Worm (Caenorhabditis elegans) whole organism, early embryonic: Measurements from ENCODE around the gene C49G7.10.

ENCODE experiments used
- F13C5.2 ChIP-seq: sonication (generic microtip); optimal IDR thresholded peaks from 2 replicates; lab custom pipeline; 2017; ENCODE audit warnings: mild to moderate bottlenecking, missing genetic modification characterization, inconsistent platforms, missing compliant biosample characterization
- aly-1 ChIP-seq: sonication (generic microtip); optimal IDR thresholded peaks from 2 replicates; lab custom pipeline; 2016; ENCODE audit warnings: missing genetic modification characterization, missing compliant biosample characterization
- ama-1 ChIP-seq: fragments of 150-350 bp; optimal IDR thresholded peaks from 2 replicates; lab custom pipeline; 2014
- ceh-13 ChIP-seq: fragments of 200-800 bp; sonication (Bioruptor generic); optimal IDR thresholded peaks from 2 replicates; lab custom pipeline; 2018; ENCODE audit warnings: mild to moderate bottlenecking, missing genetic modification characterization, missing compliant biosample characterization
- ceh-36 ChIP-seq: sonication (generic microtip); optimal IDR thresholded peaks from 2 replicates; lab custom pipeline; 2016; ENCODE audit warnings: missing genetic modification characterization, inconsistent platforms, missing compliant biosample characterization
- ets-7 ChIP-seq: sonication (generic microtip); optimal IDR thresholded peaks from 2 replicates; lab custom pipeline; 2016; ENCODE audit warnings: missing genotype, missing genetic modification characterization, missing compliant biosample characterization
- flt-1 ChIP-seq: fragments of 200-800 bp; sonication (Bioruptor generic); IDR thresholded peaks from 2 replicates; pipeline ENCODE4 v1.3.6; 2022; ENCODE audit warnings: missing genetic modification characterization, missing compliant biosample characterization
- hmg-4 ChIP-seq: fragments of 200-800 bp; sonication (Bioruptor generic); optimal IDR thresholded peaks from 2 replicates; lab custom pipeline; 2018; ENCODE audit warnings: mild to moderate bottlenecking, missing genetic modification characterization, missing compliant biosample characterization
- hnd-1 ChIP-seq: sonication (generic microtip); optimal IDR thresholded peaks from 2 replicates; lab custom pipeline; 2016; ENCODE audit warnings: missing genetic modification characterization, missing compliant biosample characterization
- pes-1 ChIP-seq: fragments of 200-800 bp; sonication (Bioruptor generic); IDR thresholded peaks from 2 replicates; pipeline ENCODE4 v1.3.6; 2022; ENCODE audit warnings: missing genetic modification reagents, missing genetic modification characterization, missing compliant biosample characterization
- tbx-11 ChIP-seq: fragments of 200-800 bp; sonication (Bioruptor generic); IDR thresholded peaks from 2 replicates; pipeline ENCODE4 v1.3.6; 2022; ENCODE audit warnings: missing genetic modification characterization, missing compliant biosample characterization
- tbx-37 ChIP-seq: fragments of 200-800 bp; sonication (Bioruptor generic); conservative IDR thresholded peaks from 2 replicates; pipeline ENCODE4 v1.3.6; 2022; ENCODE audit warnings: missing genetic modification reagents, missing genetic modification characterization, missing compliant biosample characterization
- tra-4 ChIP-seq: sonication (generic microtip); optimal IDR thresholded peaks from 2 replicates; lab custom pipeline; 2017; ENCODE audit warnings: missing genetic modification characterization, missing compliant biosample characterization

- TF ChIP-seq pes-1 (no peak), tra-4 (no peak), tbx-37 (no peak), hnd-1 (tag; lab: Kevin White, UChicago) (no peak), ceh-36 (tag; lab: Kevin White, UChicago) (no peak), ama-1 (lab: Kevin White, UChicago) (no peak), flt-1 (GFP tag; lab: Robert Waterston, UW) (no peak), ceh-13 (GFP tag; lab: Kevin White, UChicago) (no peak), aly-1 (no peak), hmg-4 (GFP tag; lab: Kevin White, UChicago) (no peak), ets-7 (tag; lab: Kevin White, UChicago) (no peak), F13C5.2 (tag; lab: Kevin White, UChicago) (no peak), tbx-11 (GFP tag; lab: Robert Waterston, UW) (no peak)
These were observed 10.5 kb downstream of the C49G7.10 start, which contains the start of gene cyp-35A4 for ce11 chrV:4031319-4031718.
